Worm (Caenorhabditis elegans) whole organism, young adult: ENCODE measurements around the gene Y75B8A.7.

Experiments
- ceh-58 ChIP-seq: fragments of 200-800 bp; sonication (Bioruptor generic); IDR thresholded peaks from 2 replicates; pipeline ENCODE4 v1.3.6; 2022; ENCODE audit warnings: missing genetic modification characterization, missing compliant biosample characterization
- egl-18 ChIP-seq: fragments of 200-800 bp; sonication (Bioruptor generic); IDR thresholded peaks from 2 replicates; pipeline ENCODE4 v1.3.6; 2022; ENCODE audit warnings: missing genetic modification reagents, missing genetic modification characterization, missing compliant biosample characterization
- lin-26 ChIP-seq: fragments of 200-800 bp; sonication (Bioruptor generic); IDR thresholded peaks from 2 replicates; pipeline ENCODE4 v1.3.6; 2022; ENCODE audit warnings: missing genetic modification reagents, missing genetic modification characterization, missing compliant biosample characterization
- lsy-27 ChIP-seq: sonication (generic microtip); optimal IDR thresholded peaks from 2 replicates; lab custom pipeline; 2017; ENCODE audit warnings: missing genetic modification characterization, mild to moderate bottlenecking, missing compliant biosample characterization, antibody characterized with exemption, missing genotype, borderline replicate concordance; ENCODE audit not compliant: insufficient read depth
- zfh-2 ChIP-seq: fragments of 200-800 bp; sonication (Bioruptor generic); conservative IDR thresholded peaks from 2 replicates; pipeline ENCODE4 v1.3.6; 2022; ENCODE audit warnings: missing genetic modification reagents, missing genetic modification characterization, missing compliant biosample characterization

Gene Y75B8A.7

DNA sequence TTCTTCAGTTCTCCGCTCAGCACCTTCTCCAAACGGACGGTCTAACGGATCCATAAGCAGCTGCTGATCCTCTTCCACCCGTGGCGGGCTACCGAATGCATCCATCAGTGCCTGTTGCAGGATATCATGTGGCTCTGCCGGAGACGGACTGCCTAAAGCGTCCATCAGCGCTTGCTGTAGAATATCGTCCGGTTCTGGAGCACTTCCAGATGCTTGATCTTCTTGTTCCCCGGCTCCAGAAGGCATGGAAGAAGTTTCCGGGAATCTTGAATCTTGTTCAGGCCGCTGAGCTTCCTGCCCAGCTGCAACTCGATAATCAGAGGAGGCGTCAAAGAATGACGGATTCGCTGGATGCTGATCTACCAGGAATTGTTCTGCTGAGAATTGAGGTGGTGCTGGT is 52.6 kb downstream of the Y75B8A.7 start:
- no peak for TF ChIP-seq lsy-27 (tag; lab: Kevin White, UChicago)
- TF ChIP-seq zfh-2 (GFP tag; lab: Robert Waterston, UW), result peak; percentile 66
- TF ChIP-seq lin-26 (GFP tag; lab: Robert Waterston, UW), result 0 out of 2 replicates have a peak, but pooled peaks have one; percentile 28
- TF ChIP-seq, all 124 proteins: peak for 2

ce11 chrIII:12207574-12207973 is 54.9 kb downstream of the Y75B8A.7 start:
- TF ChIP-seq ceh-58 (GFP tag; lab: Robert Waterston, UW) (0 out of 2 replicates have a peak, but pooled peaks have one; percentile 16), egl-18 (GFP tag; lab: Robert Waterston, UW) (no peak)
